Fruit fly (Drosophila melanogaster): ENCODE data around the gene brm.

dm6 chr3L:16013198-16013982 is 30.7 kb upstream of the brm start:
- TF ChIP-seq h (optimal IDR thresholded peaks at IDR 0.05): no peak
- TF ChIP-seq psq (optimal IDR thresholded peaks at IDR 0.05): no peak
- no peak for TF ChIP-seq Myc (optimal IDR thresholded peaks at IDR 0.05)
- TF ChIP-seq ttk (optimal IDR thresholded peaks at IDR 0.05): no peak

Data from Kc167 (cell line).